Worm (Caenorhabditis elegans): ENCODE data around the gene F23H12.3.
"Not testable (repeated sequence)": the region's sequence is repeated elsewhere in the genome, so short reads cannot be mapped to it uniquely, and the experiment has no call there.

F23H12.3 gene

ce11 chrV:12369437-12369836, 24.5 kb downstream of the F23H12.3 start, which contains the start of gene gcy-13:
Gene gcy-13, minus strand, starts transcription at chrV:12369537.
- TF ChIP-seq F13C5.2 (tag; optimal IDR thresholded peaks at IDR 0.05): no peak
- TF ChIP-seq B0310.2 (tag; optimal IDR thresholded peaks at IDR 0.05): no peak
- TF ChIP-seq ets-7 (tag; optimal IDR thresholded peaks at IDR 0.05): no peak

ce11 chrV:12371386-12371785, 26.4 kb downstream of the F23H12.3 start, which contains the start of gene F23H12.7:
Gene F23H12.7, plus strand, starts transcription at chrV:12371686.
- TF ChIP-seq scrt-1 (GFP tag; IDR thresholded peaks at IDR 0.05): no peak
- TF ChIP-seq tbx-11 (GFP tag; IDR thresholded peaks at IDR 0.05): no peak
- no peak for TF ChIP-seq hmg-4 (GFP tag; optimal IDR thresholded peaks at IDR 0.05)
- TF ChIP-seq tbx-37 (GFP tag; conservative IDR thresholded peaks at IDR 0.05): no peak
- TF ChIP-seq ama-1 (optimal IDR thresholded peaks at IDR 0.05): no peak
- no peak for TF ChIP-seq hmbx-1 (tag; optimal IDR thresholded peaks at IDR 0.05)
- no peak for TF ChIP-seq ets-7 (tag; optimal IDR thresholded peaks at IDR 0.05)
- no peak for TF ChIP-seq sea-1 (GFP tag; conservative IDR thresholded peaks at IDR 0.05)
- TF ChIP-seq hnd-1 (tag; optimal IDR thresholded peaks at IDR 0.05): no peak
- no peak for TF ChIP-seq tra-4 (tag; optimal IDR thresholded peaks at IDR 0.05)
- no peak for TF ChIP-seq B0310.2 (tag; optimal IDR thresholded peaks at IDR 0.05)
- no peak for TF ChIP-seq aly-1 (tag; optimal IDR thresholded peaks at IDR 0.05)
- TF ChIP-seq F13C5.2 (tag; optimal IDR thresholded peaks at IDR 0.05): no peak
- TF ChIP-seq pes-1 (GFP tag; IDR thresholded peaks at IDR 0.05): no peak
- no peak for TF ChIP-seq ceh-36 (tag; optimal IDR thresholded peaks at IDR 0.05)

DNA sequence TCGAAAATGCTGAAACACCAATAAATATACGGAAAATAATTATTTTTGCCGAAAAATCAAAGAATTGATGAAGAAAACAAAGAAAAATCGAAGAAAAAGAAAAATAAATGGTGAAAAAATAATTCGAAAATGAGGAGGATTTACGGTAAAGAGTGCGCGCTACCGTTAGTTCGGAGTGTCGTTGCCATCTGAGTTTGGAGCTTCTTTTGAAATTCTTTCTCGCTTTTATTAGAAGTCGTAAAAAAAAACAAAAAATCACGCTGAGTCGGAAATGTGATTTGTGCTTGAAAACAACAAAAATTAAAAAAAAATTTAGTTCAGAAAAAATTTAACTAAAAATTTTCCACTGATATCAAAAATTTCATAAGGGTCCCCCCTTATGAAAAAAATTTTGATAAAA, 29.3 kb downstream of the F23H12.3 start, which contains the start of gene F23H12.10:
Gene F23H12.10 (minus strand): TSS at position 12 of the 400 bp plus-strand sequence.
- TF ChIP-seq aly-1 (tag; optimal IDR thresholded peaks at IDR 0.05); pes-1 (GFP tag; IDR thresholded peaks at IDR 0.05); B0310.2 (tag; optimal IDR thresholded peaks at IDR 0.05): not testable (repeated sequence)

DNA sequence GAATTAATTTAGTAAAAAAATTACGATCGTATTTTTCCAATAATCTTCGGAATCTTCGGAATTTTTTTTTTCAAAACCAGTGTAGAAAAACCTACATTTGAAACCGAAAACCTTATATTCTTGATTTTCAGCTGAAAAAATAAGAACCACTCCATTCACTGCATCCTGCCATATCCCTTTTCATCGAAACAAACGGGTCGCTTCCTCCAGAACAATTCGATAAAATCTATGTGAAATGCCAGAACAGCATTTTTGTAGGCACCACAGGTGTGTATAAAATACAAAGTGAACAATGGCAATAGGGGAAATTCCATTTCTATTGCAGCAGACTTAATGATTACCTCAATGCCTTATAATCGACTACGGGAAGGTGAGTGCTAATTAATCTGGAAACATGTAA, 32.3 kb downstream of the F23H12.3 start, which contains the start of gene K01D12.1:
Gene K01D12.1 (plus strand): TSS at position 301 of the 400 bp plus-strand sequence.
- TF ChIP-seq scrt-1 (GFP tag; IDR thresholded peaks at IDR 0.05) (no peak), hnd-1 (tag; optimal IDR thresholded peaks at IDR 0.05) (no peak), ets-7 (tag; optimal IDR thresholded peaks at IDR 0.05) (no peak)

- TF ChIP-seq sea-1 (GFP tag; conservative IDR thresholded peaks at IDR 0.05) (no peak), hnd-1 (tag; optimal IDR thresholded peaks at IDR 0.05) (no peak), scrt-1 (GFP tag; IDR thresholded peaks at IDR 0.05) (no peak), tbx-11 (GFP tag; IDR thresholded peaks at IDR 0.05) (no peak), ama-1 (optimal IDR thresholded peaks at IDR 0.05) (no peak), tra-4 (tag; optimal IDR thresholded peaks at IDR 0.05) (no peak), hmbx-1 (tag; optimal IDR thresholded peaks at IDR 0.05) (no peak), ceh-13 (GFP tag; optimal IDR thresholded peaks at IDR 0.05) (no peak), tbx-37 (GFP tag; conservative IDR thresholded peaks at IDR 0.05) (no peak), ceh-36 (tag; optimal IDR thresholded peaks at IDR 0.05) (no peak), hmg-4 (GFP tag; optimal IDR thresholded peaks at IDR 0.05) (no peak), B0310.2 (tag; optimal IDR thresholded peaks at IDR 0.05) (no peak), F13C5.2 (tag; optimal IDR thresholded peaks at IDR 0.05) (no peak), aly-1 (tag; optimal IDR thresholded peaks at IDR 0.05) (no peak), flt-1 (GFP tag; IDR thresholded peaks at IDR 0.05) (no peak), pes-1 (GFP tag; IDR thresholded peaks at IDR 0.05) (no peak), ets-7 (tag; optimal IDR thresholded peaks at IDR 0.05) (no peak)
Observed at ce11 chrV:12386154-12386553, 41.2 kb downstream of the F23H12.3 start, which contains the start of gene K01D12.15. Gene K01D12.15, plus strand, starts transcription at chrV:12386454.

DNA sequence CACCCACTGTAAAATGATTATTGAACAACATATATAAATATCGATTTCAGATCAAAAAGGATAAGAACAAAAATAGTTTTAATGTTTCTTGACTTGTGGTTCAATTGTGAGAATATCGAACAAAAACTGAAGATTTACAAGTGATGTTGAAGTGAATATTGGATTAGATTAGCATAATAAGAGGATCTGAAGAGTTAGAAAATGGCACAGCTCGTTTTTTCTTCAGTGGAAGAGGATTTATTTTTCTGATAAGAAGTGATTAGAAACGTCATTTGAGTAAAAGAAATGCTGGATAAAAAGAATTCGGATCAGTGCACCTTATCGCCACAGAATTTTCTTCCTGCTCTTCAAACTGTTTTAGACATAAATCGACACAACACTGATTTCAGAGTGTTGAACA, 50.8 kb downstream of the F23H12.3 start, which contains the start of gene twk-14:
Gene twk-14 (minus strand): TSS at position 8 of the 400 bp plus-strand sequence.
- TF ChIP-seq hnd-1 (tag; optimal IDR thresholded peaks at IDR 0.05) (no peak), ceh-13 (GFP tag; optimal IDR thresholded peaks at IDR 0.05) (no peak), B0310.2 (tag; optimal IDR thresholded peaks at IDR 0.05) (no peak), pes-1 (GFP tag; IDR thresholded peaks at IDR 0.05) (no peak), aly-1 (tag; optimal IDR thresholded peaks at IDR 0.05) (no peak), tbx-37 (GFP tag; conservative IDR thresholded peaks at IDR 0.05) (no peak), flt-1 (GFP tag; IDR thresholded peaks at IDR 0.05) (no peak), ama-1 (optimal IDR thresholded peaks at IDR 0.05) (no peak), scrt-1 (GFP tag; IDR thresholded peaks at IDR 0.05) (no peak), F13C5.2 (tag; optimal IDR thresholded peaks at IDR 0.05) (no peak), tra-4 (tag; optimal IDR thresholded peaks at IDR 0.05) (no peak), tbx-11 (GFP tag; IDR thresholded peaks at IDR 0.05) (no peak), hmbx-1 (tag; optimal IDR thresholded peaks at IDR 0.05) (no peak), sea-1 (GFP tag; conservative IDR thresholded peaks at IDR 0.05) (no peak), hmg-4 (GFP tag; optimal IDR thresholded peaks at IDR 0.05) (no peak), ceh-36 (tag; optimal IDR thresholded peaks at IDR 0.05) (no peak)

DNA sequence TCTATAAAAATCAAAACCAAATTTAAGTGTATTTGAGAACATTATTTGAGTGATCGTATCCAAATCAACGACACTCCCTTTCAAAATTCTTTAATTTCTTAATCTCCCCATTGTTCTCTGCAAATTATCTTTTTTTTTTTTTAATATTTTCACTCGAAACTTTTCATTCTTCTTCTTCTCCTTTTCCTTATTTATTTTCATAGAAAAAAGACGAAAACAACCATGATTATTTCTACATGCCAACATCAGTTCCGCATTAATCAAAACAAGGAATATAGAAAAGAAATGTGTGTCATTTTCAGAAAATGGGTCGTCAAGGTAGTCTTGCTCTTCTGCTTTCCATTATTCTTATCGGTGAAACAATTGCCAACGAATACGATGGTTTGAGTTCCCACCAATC, 52.6 kb downstream of the F23H12.3 start, which contains the start of gene K01D12.5:
Gene K01D12.5 (plus strand): TSS at position 301 of the 400 bp plus-strand sequence.
- TF ChIP-seq B0310.2 (tag; optimal IDR thresholded peaks at IDR 0.05) (no peak), hmg-4 (GFP tag; optimal IDR thresholded peaks at IDR 0.05) (no peak), scrt-1 (GFP tag; IDR thresholded peaks at IDR 0.05) (no peak), ama-1 (optimal IDR thresholded peaks at IDR 0.05) (no peak), pes-1 (GFP tag; IDR thresholded peaks at IDR 0.05) (no peak), hnd-1 (tag; optimal IDR thresholded peaks at IDR 0.05) (no peak), ceh-36 (tag; optimal IDR thresholded peaks at IDR 0.05) (no peak), tbx-11 (GFP tag; IDR thresholded peaks at IDR 0.05) (no peak), flt-1 (GFP tag; IDR thresholded peaks at IDR 0.05) (no peak), ceh-13 (GFP tag; optimal IDR thresholded peaks at IDR 0.05) (no peak), sea-1 (GFP tag; conservative IDR thresholded peaks at IDR 0.05) (no peak), F13C5.2 (tag; optimal IDR thresholded peaks at IDR 0.05) (no peak), tbx-37 (GFP tag; conservative IDR thresholded peaks at IDR 0.05) (no peak), ets-7 (tag; optimal IDR thresholded peaks at IDR 0.05) (no peak), aly-1 (tag; optimal IDR thresholded peaks at IDR 0.05) (no peak), tra-4 (tag; optimal IDR thresholded peaks at IDR 0.05) (no peak)
